Worm (Caenorhabditis elegans): ENCODE data around the gene Y53F4B.17.

Y53F4B.17 gene

ce11 chrII:15089086-15089895, 30.8 kb downstream of the Y53F4B.17 start:
- no peak for TF ChIP-seq die-1 (tag; optimal IDR thresholded peaks at IDR 0.05)
- TF ChIP-seq lir-1 (GFP tag; conservative IDR thresholded peaks at IDR 0.05): no peak
- peak in 1 of 3 experiments; percentile 77 for TF ChIP-seq lin-35 (GFP tag; optimal IDR thresholded peaks at IDR 0.05)
- TF ChIP-seq ztf-3 (GFP tag; optimal IDR thresholded peaks at IDR 0.05): no peak
- TF ChIP-seq rcor-1 (GFP tag; IDR thresholded peaks at IDR 0.05): peak; percentile 58
- no peak for TF ChIP-seq aptf-3 (GFP tag; IDR thresholded peaks at IDR 0.05)
- no peak for TF ChIP-seq F55B11.4 (tag; optimal IDR thresholded peaks at IDR 0.05; ENCODE audit: borderline replicate concordance, insufficient read depth)
- no peak for TF ChIP-seq hmg-20 (GFP tag; IDR thresholded peaks at IDR 0.05)
- TF ChIP-seq unc-62 (GFP tag; optimal IDR thresholded peaks at IDR 0.05): no peak
- no peak for TF ChIP-seq B0336.3 (GFP tag; IDR thresholded peaks at IDR 0.05)
- no peak for TF ChIP-seq snpc-4 (GFP tag; optimal IDR thresholded peaks at IDR 0.05)
- TF ChIP-seq snpc-4 (tag; optimal IDR thresholded peaks at IDR 0.05): peak in 2 of 4 experiments; percentile 17 to 28
- no peak for TF ChIP-seq ztf-18 (tag; optimal IDR thresholded peaks at IDR 0.05)
- no peak for TF ChIP-seq cebp-2 (GFP tag; IDR thresholded peaks at IDR 0.05)
- TF ChIP-seq lin-54 (GFP tag; optimal IDR thresholded peaks at IDR 0.05): peak; percentile 97
- no peak for TF ChIP-seq ets-4 (GFP tag; optimal IDR thresholded peaks at IDR 0.05)
- no peak for TF ChIP-seq ama-1 (optimal IDR thresholded peaks at IDR 0.05)
- no peak for TF ChIP-seq ama-1 (GFP tag; optimal IDR thresholded peaks at IDR 0.05)
- TF ChIP-seq snpc-3.4 (tag; optimal IDR thresholded peaks at IDR 0.05): peak; percentile 16
- no peak for TF ChIP-seq madf-10 (tag; optimal IDR thresholded peaks at IDR 0.05)
- TF ChIP-seq efl-1 (GFP tag; optimal IDR thresholded peaks at IDR 0.05): peak; percentile 65
- no peak for TF ChIP-seq nhr-120 (GFP tag; IDR thresholded peaks at IDR 0.05)
- peak; percentile 32 for TF ChIP-seq F33H1.4 (GFP tag; IDR thresholded peaks at IDR 0.05)
- no peak for TF ChIP-seq dpff-1 (tag; optimal IDR thresholded peaks at IDR 0.05)
- TF ChIP-seq tlf-1 (GFP tag; optimal IDR thresholded peaks at IDR 0.05): no peak
- TF ChIP-seq rec-8 (tag; optimal IDR thresholded peaks at IDR 0.05): no peak
- no peak for TF ChIP-seq fkh-3 (tag; optimal IDR thresholded peaks at IDR 0.05)
- no peak for TF ChIP-seq mxl-1 (tag; optimal IDR thresholded peaks at IDR 0.05)
- no peak for TF ChIP-seq nfya-1 (tag; optimal IDR thresholded peaks at IDR 0.05; ENCODE audit: borderline replicate concordance, insufficient read depth)
- no peak for TF ChIP-seq tbx-9 (tag; optimal IDR thresholded peaks at IDR 0.05; ENCODE audit: borderline replicate concordance)
- TF ChIP-seq egl-18 (GFP tag; IDR thresholded peaks at IDR 0.05): no peak
- no peak for TF ChIP-seq lin-40 (tag; optimal IDR thresholded peaks at IDR 0.05)
- peak; percentile 13 for TF ChIP-seq snpc-1.3 (tag; optimal IDR thresholded peaks at IDR 0.05; ENCODE audit: insufficient read depth)
- TF ChIP-seq ceh-27 (GFP tag; optimal IDR thresholded peaks at IDR 0.05): peak; percentile 47
- no peak for TF ChIP-seq bed-1 (GFP tag; IDR thresholded peaks at IDR 0.05)
- peak; percentile 15 for TF ChIP-seq hrde-1 (tag; optimal IDR thresholded peaks at IDR 0.05; ENCODE audit: borderline replicate concordance)
- TF ChIP-seq Y53G8AR.9 (GFP tag; conservative IDR thresholded peaks at IDR 0.05): no peak
- TF ChIP-seq akir-1 (GFP tag; optimal IDR thresholded peaks at IDR 0.05): no peak
- no peak for TF ChIP-seq ztf-22 (GFP tag; optimal IDR thresholded peaks at IDR 0.05)
- TF ChIP-seq ceh-40 (GFP tag; IDR thresholded peaks at IDR 0.05): 0 out of 2 replicates have a peak, but pooled peaks have one; percentile 21
- no peak for TF ChIP-seq pha-4 (tag; optimal IDR thresholded peaks at IDR 0.05)
- no peak for TF ChIP-seq zim-3 (tag; optimal IDR thresholded peaks at IDR 0.05)
- no peak for TF ChIP-seq let-526 (GFP tag; IDR thresholded peaks at IDR 0.05)
- TF ChIP-seq Y95B8A.8 (GFP tag; IDR thresholded peaks at IDR 0.05): no peak
- no peak for TF ChIP-seq hsf-1 (GFP tag; IDR thresholded peaks at IDR 0.05)
- no peak for TF ChIP-seq T07F8.4 (tag; optimal IDR thresholded peaks at IDR 0.05)
- TF ChIP-seq nfyb-1 (GFP tag; IDR thresholded peaks at IDR 0.05): 0 out of 2 replicates have a peak, but pooled peaks have one; percentile 53

All from whole organism, young adult.